Worm (Caenorhabditis elegans): ENCODE measurements around the gene ZC21.10.

The ZC21.10 gene

ce11 chrIII:8506348-8506747, 23.5 kb upstream of the ZC21.10 start:
- TF ChIP-seq ztf-26 (tag; optimal IDR thresholded peaks at IDR 0.05) = no peak
- no peak for TF ChIP-seq atf-7 (tag; optimal IDR thresholded peaks at IDR 0.05)
- TF ChIP-seq tlf-1 (GFP tag; optimal IDR thresholded peaks at IDR 0.05) = no peak
- TF ChIP-seq cebp-1 (GFP tag; IDR thresholded peaks at IDR 0.05) = no peak
- TF ChIP-seq cebp-1 (tag; optimal IDR thresholded peaks at IDR 0.05) = peak; percentile 15
- TF ChIP-seq unc-130 (GFP tag; optimal IDR thresholded peaks at IDR 0.05) = no peak

DNA sequence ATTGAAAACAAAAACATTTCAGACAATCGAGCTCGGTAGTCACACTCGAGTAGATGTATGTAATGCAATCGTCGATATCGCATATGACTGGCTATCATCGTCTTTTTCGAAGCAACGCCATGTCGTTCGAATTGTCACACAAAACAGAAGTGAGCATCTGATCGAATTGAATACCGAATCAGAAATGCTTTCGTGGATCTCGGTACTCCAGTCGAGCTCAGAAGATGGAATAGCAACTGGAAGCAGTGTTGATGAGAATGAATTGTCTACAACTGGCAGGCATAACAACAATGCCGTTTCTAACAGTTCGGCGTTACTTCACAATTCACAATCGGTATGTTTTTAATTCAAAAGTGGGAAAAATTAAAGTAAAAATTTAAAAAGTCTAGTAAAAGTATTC, 20.7 kb upstream of the ZC21.10 start:
- no peak for TF ChIP-seq tlf-1 (GFP tag; optimal IDR thresholded peaks at IDR 0.05)
- TF ChIP-seq madf-3 (GFP tag; IDR thresholded peaks at IDR 0.05) = 0 out of 2 replicates have a peak, but pooled peaks have one; percentile 52

DNA sequence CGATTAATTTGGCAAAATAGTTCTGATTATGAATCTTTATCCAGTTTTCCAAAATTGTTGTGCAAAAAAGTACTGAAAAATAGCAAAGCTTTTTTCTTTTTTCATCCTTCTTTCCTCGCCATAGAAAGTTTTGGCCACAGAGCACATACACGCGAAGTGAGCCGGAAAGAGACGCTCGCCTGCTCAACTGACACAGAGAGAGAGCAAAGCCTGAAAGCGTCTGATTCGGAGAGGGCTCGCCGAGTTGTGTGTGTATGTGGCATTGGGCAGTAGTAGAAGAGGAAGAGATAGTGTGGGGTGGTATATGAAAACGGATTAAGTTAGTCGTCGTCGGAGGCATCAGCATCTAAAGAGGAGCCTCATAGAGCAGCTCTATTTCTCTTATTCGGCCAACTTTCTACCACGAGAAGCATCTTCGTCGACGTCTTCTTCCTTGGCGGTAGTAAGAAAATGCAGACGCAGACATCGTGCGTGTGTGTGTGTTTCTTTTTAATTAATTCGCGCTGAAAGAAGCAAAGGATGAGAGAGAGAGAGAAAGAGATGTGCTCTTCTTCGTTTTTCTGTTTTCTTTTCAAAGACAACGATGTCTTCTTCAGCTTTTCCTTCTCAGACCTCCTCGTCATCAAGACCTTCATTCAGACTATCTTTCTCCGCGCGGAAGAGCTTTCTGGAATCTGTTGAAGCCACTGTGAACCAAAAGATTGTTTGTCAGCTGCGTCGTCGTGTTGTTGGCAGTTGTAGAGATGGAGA, 20.1 kb upstream of the ZC21.10 start:
- TF ChIP-seq madf-6 (GFP tag; IDR thresholded peaks at IDR 0.05) (0 out of 2 replicates have a peak, but pooled peaks have one; percentile 23), aptf-3 (GFP tag; IDR thresholded peaks at IDR 0.05) (no peak), tlf-1 (GFP tag; optimal IDR thresholded peaks at IDR 0.05) (no peak), zfh-2 (GFP tag; conservative IDR thresholded peaks at IDR 0.05) (0 out of 2 replicates have a peak, but pooled peaks have one; percentile 19), atf-7 (tag; optimal IDR thresholded peaks at IDR 0.05) (no peak), lin-54 (GFP tag; optimal IDR thresholded peaks at IDR 0.05) (no peak), C06A6.2 (GFP tag; conservative IDR thresholded peaks at IDR 0.05) (no peak), somi-1 (GFP tag; optimal IDR thresholded peaks at IDR 0.05) (no peak), chd-7 (tag; optimal IDR thresholded peaks at IDR 0.05) (peak; percentile 14), hmg-1.2 (GFP tag; IDR thresholded peaks at IDR 0.05) (0 out of 2 replicates have a peak, but pooled peaks have one; percentile 4), dox-1 (GFP tag; IDR thresholded peaks at IDR 0.05) (0 out of 2 replicates have a peak, but pooled peaks have one; percentile 8)

DNA sequence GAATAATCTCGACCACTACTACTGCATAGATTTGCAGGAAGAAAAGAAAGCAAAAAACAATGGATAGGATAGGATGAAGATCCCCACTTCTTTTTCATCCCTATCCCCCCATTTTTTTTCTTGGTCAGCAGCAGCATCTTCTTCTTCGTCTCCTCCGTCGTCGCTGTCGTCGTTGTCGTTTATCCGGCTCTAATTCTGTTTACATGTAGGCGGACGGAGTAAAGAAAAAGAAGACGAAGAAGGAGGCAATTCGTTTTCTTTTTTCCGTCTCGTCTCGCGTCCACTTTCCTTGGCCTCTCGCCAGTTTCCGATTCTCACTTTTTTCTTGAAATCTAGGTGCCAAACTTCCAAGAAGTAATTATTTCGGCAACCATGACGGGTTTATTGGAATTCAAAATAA, 18.2 kb upstream of the ZC21.10 start:
- TF ChIP-seq nhr-27 (tag; optimal IDR thresholded peaks at IDR 0.05) (no peak), B0261.1 (tag; optimal IDR thresholded peaks at IDR 0.05) (no peak), C06A6.2 (GFP tag; conservative IDR thresholded peaks at IDR 0.05) (no peak), tlf-1 (GFP tag; optimal IDR thresholded peaks at IDR 0.05) (no peak), hrde-1 (tag; optimal IDR thresholded peaks at IDR 0.05; ENCODE audit: borderline replicate concordance) (no peak), F37B4.10 (GFP tag; IDR thresholded peaks at IDR 0.05) (no peak), F22D6.2 (tag; optimal IDR thresholded peaks at IDR 0.05) (no peak), him-1 (tag; optimal IDR thresholded peaks at IDR 0.05) (no peak), unc-130 (GFP tag; optimal IDR thresholded peaks at IDR 0.05) (no peak), ets-4 (GFP tag; optimal IDR thresholded peaks at IDR 0.05) (no peak), lin-54 (GFP tag; optimal IDR thresholded peaks at IDR 0.05) (no peak), lir-1 (GFP tag; conservative IDR thresholded peaks at IDR 0.05) (no peak), T07F8.4 (tag; optimal IDR thresholded peaks at IDR 0.05) (no peak), nfyb-1 (GFP tag; IDR thresholded peaks at IDR 0.05) (no peak), aptf-3 (GFP tag; IDR thresholded peaks at IDR 0.05) (no peak), egrh-3 (GFP tag; IDR thresholded peaks at IDR 0.05) (no peak), bed-1 (GFP tag; IDR thresholded peaks at IDR 0.05) (no peak), T26A5.8 (tag; optimal IDR thresholded peaks at IDR 0.05) (no peak)

DNA sequence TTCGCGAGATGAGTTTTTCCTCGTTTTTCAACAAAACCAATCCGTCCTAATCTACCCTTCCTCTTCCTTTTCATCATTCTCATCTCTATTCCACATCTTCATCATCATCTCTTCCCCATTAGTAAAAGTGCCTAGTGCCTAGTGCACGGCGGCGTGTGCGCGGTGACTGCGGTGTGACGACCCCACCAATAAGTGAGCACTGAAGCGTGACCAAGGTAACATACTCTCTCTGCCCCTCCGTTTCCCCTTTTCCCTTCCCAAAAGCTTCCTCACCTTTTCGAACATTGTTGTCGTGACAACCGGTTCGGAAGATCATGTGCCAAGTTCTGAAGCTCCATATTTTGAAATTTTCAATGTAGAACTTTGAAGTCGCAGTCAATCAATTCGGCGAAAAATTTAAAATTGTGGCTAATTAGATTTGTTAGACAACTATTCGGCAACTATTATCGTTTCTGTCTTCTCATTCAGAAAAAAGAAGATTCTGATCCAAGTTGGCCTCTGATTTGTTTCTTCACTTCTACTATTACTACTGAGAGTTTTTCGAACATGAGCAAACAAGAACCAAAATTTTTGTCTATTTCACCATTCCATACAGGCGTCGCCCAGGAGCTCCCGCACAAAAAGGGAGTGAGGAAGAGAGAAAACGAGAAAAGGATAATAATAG, 17.5 kb upstream of the ZC21.10 start:
- TF ChIP-seq hmg-1.2 (GFP tag; IDR thresholded peaks at IDR 0.05) (no peak), ztf-6 (GFP tag; IDR thresholded peaks at IDR 0.05) (no peak), tbp1 (GFP tag; optimal IDR thresholded peaks at IDR 0.05) (no peak), mel-28 (tag; optimal IDR thresholded peaks at IDR 0.05; ENCODE audit: borderline replicate concordance) (no peak), unc-130 (GFP tag; optimal IDR thresholded peaks at IDR 0.05) (no peak), mcd-1 (GFP tag; IDR thresholded peaks at IDR 0.05) (no peak), cebp-2 (GFP tag; IDR thresholded peaks at IDR 0.05) (no peak), mxl-1 (tag; optimal IDR thresholded peaks at IDR 0.05) (no peak), ceh-58 (GFP tag; IDR thresholded peaks at IDR 0.05) (no peak), snpc-1.3 (tag; optimal IDR thresholded peaks at IDR 0.05; ENCODE audit: insufficient read depth) (no peak), rcor-1 (GFP tag; IDR thresholded peaks at IDR 0.05) (no peak), ceh-27 (GFP tag; optimal IDR thresholded peaks at IDR 0.05) (no peak), cebp-1 (GFP tag; IDR thresholded peaks at IDR 0.05) (no peak), cebp-1 (tag; optimal IDR thresholded peaks at IDR 0.05) (no peak), chd-7 (tag; optimal IDR thresholded peaks at IDR 0.05) (no peak)

Data from whole organism, young adult.